Fruit fly (Drosophila melanogaster) whole organism, embryonic: Measurements from ENCODE around the gene CG42854.
A peak's percentile ranks its signal among the peaks of the same experiment; 100 is the strongest.

Experiments used
- Abd-B ChIP-seq: fragments of 200-800 bp; sonication (Bioruptor generic); optimal IDR thresholded peaks from 2 replicates; lab custom pipeline; 2018; ENCODE audit warnings: missing biosample characterization, mild to moderate bottlenecking, missing genetic modification characterization, moderate library complexity
- Bdp1 ChIP-seq: fragments of 200-800 bp; sonication (Bioruptor generic); optimal IDR thresholded peaks from 3 replicates; lab custom pipeline; 2016; ENCODE audit warnings: missing biosample characterization, missing genetic modification characterization
- CG1024 ChIP-seq: fragments of 200-800 bp; sonication (Bioruptor generic); IDR thresholded peaks from 2 replicates; pipeline ENCODE4 v1.3.6; 2022; ENCODE audit warnings: missing biosample characterization, missing genetic modification characterization
- CG11560 ChIP-seq: fragments of 200-800 bp; sonication (Bioruptor generic); IDR thresholded peaks from 3 replicates; pipeline ENCODE4 v1.3.6; 2022; ENCODE audit warnings: missing biosample characterization, missing genetic modification characterization
- CG11695 ChIP-seq: fragments of 200-800 bp; sonication (Bioruptor generic); IDR thresholded peaks from 3 replicates; pipeline ENCODE4 v1.3.6; 2022; ENCODE audit warnings: missing biosample characterization, missing genetic modification characterization
- CG11723 ChIP-seq: fragments of 200-800 bp; sonication (Bioruptor generic); optimal IDR thresholded peaks from 2 replicates; lab custom pipeline; 2017; ENCODE audit warnings: missing biosample characterization, mild to moderate bottlenecking, missing genetic modification characterization
- CG12769 ChIP-seq: fragments of 200-800 bp; sonication (Bioruptor generic); optimal IDR thresholded peaks from 2 replicates; lab custom pipeline; 2019; ENCODE audit warnings: missing biosample characterization, mild to moderate bottlenecking, missing genetic modification characterization, moderate library complexity
- CG13287 ChIP-seq: fragments of 200-800 bp; sonication (Bioruptor generic); IDR thresholded peaks from 2 replicates; pipeline ENCODE4 v1.3.6; 2022; ENCODE audit warnings: missing biosample characterization, missing genetic modification characterization; ENCODE audit not compliant: partially characterized antibody
- CG14860 ChIP-seq: fragments of 200-800 bp; sonication (Bioruptor generic); IDR thresholded peaks from 3 replicates; pipeline ENCODE4 v1.3.6; 2022; ENCODE audit warnings: missing biosample characterization, missing genetic modification characterization; ENCODE audit not compliant: partially characterized antibody
- CG1529 ChIP-seq: fragments of 200-800 bp; sonication (Bioruptor generic); optimal IDR thresholded peaks from 3 replicates; lab custom pipeline; 2018; ENCODE audit warnings: missing biosample characterization, missing genetic modification characterization
- CG15601 ChIP-seq: fragments of 200-800 bp; sonication (Bioruptor generic); optimal IDR thresholded peaks from 3 replicates; lab custom pipeline; 2019; ENCODE audit warnings: missing biosample characterization, mild to moderate bottlenecking, missing genetic modification characterization, moderate library complexity
- CG16779 ChIP-seq: fragments of 200-800 bp; sonication (Bioruptor generic); IDR thresholded peaks from 2 replicates; pipeline ENCODE4 v1.3.6; 2022; ENCODE audit warnings: missing biosample characterization, missing genetic modification characterization
- CG1792 ChIP-seq: fragments of 200-800 bp; sonication (Bioruptor generic); optimal IDR thresholded peaks from 2 replicates; lab custom pipeline; 2016; ENCODE audit warnings: missing biosample characterization, missing genetic modification characterization
- CG3838 ChIP-seq: fragments of 200-800 bp; sonication (Bioruptor generic); optimal IDR thresholded peaks from 3 replicates; lab custom pipeline; 2016; ENCODE audit warnings: missing biosample characterization, missing genetic modification characterization
- CG5180 ChIP-seq: fragments of 200-800 bp; sonication (Bioruptor generic); optimal IDR thresholded peaks from 3 replicates; lab custom pipeline; 2017; ENCODE audit warnings: missing biosample characterization, missing genetic modification characterization, mild to moderate bottlenecking, moderate library complexity, missing genetic modification reagents
- CG6254 ChIP-seq: fragments of 200-800 bp; sonication (Bioruptor generic); optimal IDR thresholded peaks from 3 replicates; lab custom pipeline; 2017; ENCODE audit warnings: mild to moderate bottlenecking, missing biosample characterization, missing genetic modification reagents, missing genetic modification characterization
- CG6854 ChIP-seq: fragments of 200-800 bp; sonication (Bioruptor generic); optimal IDR thresholded peaks from 3 replicates; lab custom pipeline; 2017; ENCODE audit warnings: missing biosample characterization, mild to moderate bottlenecking, missing genetic modification characterization
- Dad ChIP-seq: fragments of 200-800 bp; sonication (Bioruptor generic); optimal IDR thresholded peaks from 3 replicates; lab custom pipeline; 2016; ENCODE audit warnings: missing biosample characterization, missing genetic modification characterization
- Dp ChIP-seq: fragments of 200-800 bp; sonication (Bioruptor generic); optimal IDR thresholded peaks from 2 replicates; lab custom pipeline; 2018; ENCODE audit warnings: missing biosample characterization, mild to moderate bottlenecking, missing genetic modification characterization, moderate library complexity
- Fer2 ChIP-seq: fragments of 200-800 bp; sonication (Bioruptor generic); optimal IDR thresholded peaks from 2 replicates; lab custom pipeline; 2018; ENCODE audit warnings: missing biosample characterization, mild to moderate bottlenecking, missing genetic modification characterization, moderate library complexity
- H2.0 ChIP-seq: fragments of 200-800 bp; sonication (Bioruptor generic); IDR thresholded peaks from 2 replicates; pipeline ENCODE4 v1.3.6; 2022; ENCODE audit warnings: missing biosample characterization, missing genetic modification characterization
- Kr ChIP-seq: fragments of 200-800 bp; sonication (Bioruptor generic); optimal IDR thresholded peaks from 2 replicates; lab custom pipeline; 2017; ENCODE audit warnings: missing biosample characterization, mild to moderate bottlenecking, missing genetic modification characterization
- MESR4 ChIP-seq: fragments of 200-800 bp; sonication (Bioruptor generic); optimal IDR thresholded peaks from 2 replicates; lab custom pipeline; 2018; ENCODE audit warnings: missing biosample characterization, mild to moderate bottlenecking, missing genetic modification characterization, moderate library complexity
- Mes4 ChIP-seq: fragments of 200-800 bp; sonication (Bioruptor generic); optimal IDR thresholded peaks from 2 replicates; lab custom pipeline; 2016; ENCODE audit warnings: missing biosample characterization, missing genetic modification characterization
- Pdp1 ChIP-seq, 2 experiments: fragments of 200-800 bp; sonication (Bioruptor generic); optimal IDR thresholded peaks; 3 replicates each; lab custom pipeline; 2016; ENCODE audit warnings: missing biosample characterization in 2 of 2, missing genetic modification characterization in 2 of 2, mild to moderate bottlenecking in 1 of 2, moderate library complexity in 1 of 2
- Ravus ChIP-seq: fragments of 200-800 bp; sonication (Bioruptor generic); IDR thresholded peaks from 2 replicates; pipeline ENCODE4 v1.3.6; 2022; ENCODE audit warnings: missing biosample characterization, missing genetic modification characterization
- TFAM ChIP-seq: fragments of 200-800 bp; sonication (Bioruptor generic); optimal IDR thresholded peaks from 2 replicates; lab custom pipeline; 2017; ENCODE audit warnings: missing biosample characterization, missing genetic modification characterization, inconsistent platforms
- Tbp ChIP-seq: fragments of >200 bp; optimal IDR thresholded peaks from 2 replicates; lab custom pipeline; 2018; ENCODE audit warnings: missing biosample characterization, missing genetic modification characterization
- al ChIP-seq: fragments of 200-800 bp; sonication (Bioruptor generic); IDR thresholded peaks from 2 replicates; pipeline ENCODE4 v1.3.6; 2022; ENCODE audit warnings: missing biosample characterization, missing genetic modification characterization
- crol ChIP-seq: fragments of 200-800 bp; sonication (Bioruptor generic); IDR thresholded peaks from 2 replicates; pipeline ENCODE4 v1.3.6; 2022; ENCODE audit warnings: missing biosample characterization, missing genetic modification characterization
- dimm ChIP-seq: fragments of 200-800 bp; sonication (Bioruptor generic); IDR thresholded peaks from 2 replicates; pipeline ENCODE4 v1.3.6; 2022; ENCODE audit warnings: missing biosample characterization, missing genetic modification characterization
- disco-r ChIP-seq: fragments of 200-800 bp; sonication (Bioruptor generic); optimal IDR thresholded peaks from 2 replicates; lab custom pipeline; 2016; ENCODE audit warnings: missing biosample characterization, missing genetic modification characterization
- eve ChIP-seq, 2 experiments: fragments of >200 bp; optimal IDR thresholded peaks; 2 replicates each; lab custom pipeline; 2017; ENCODE audit warnings: missing biosample characterization in 2 of 2, missing genetic modification characterization in 2 of 2
- eyg ChIP-seq: fragments of 200-800 bp; sonication (Bioruptor generic); optimal IDR thresholded peaks from 3 replicates; lab custom pipeline; 2016; ENCODE audit warnings: missing biosample characterization, missing genetic modification characterization
- gsb-n ChIP-seq: fragments of 200-800 bp; sonication (Bioruptor generic); optimal IDR thresholded peaks from 3 replicates; lab custom pipeline; 2018; ENCODE audit warnings: missing biosample characterization, mild to moderate bottlenecking, missing genetic modification characterization
- hb ChIP-seq: fragments of 200-800 bp; sonication (Bioruptor generic); IDR thresholded peaks from 3 replicates; pipeline ENCODE4 v1.3.6; 2022; ENCODE audit warnings: missing biosample characterization, missing genetic modification characterization; ENCODE audit not compliant: partially characterized antibody
- hbn ChIP-seq: fragments of 200-800 bp; sonication (Bioruptor generic); IDR thresholded peaks from 2 replicates; pipeline ENCODE4 v1.3.6; 2022; ENCODE audit warnings: missing biosample characterization, missing genetic modification characterization; ENCODE audit not compliant: partially characterized antibody
- maf-S ChIP-seq: fragments of 200-800 bp; sonication (Bioruptor generic); optimal IDR thresholded peaks from 2 replicates; lab custom pipeline; 2016; ENCODE audit warnings: missing biosample characterization, missing genetic modification characterization
- phol ChIP-seq: fragments of 200-800 bp; sonication (Bioruptor generic); optimal IDR thresholded peaks from 3 replicates; lab custom pipeline; 2018; ENCODE audit warnings: missing biosample characterization, mild to moderate bottlenecking, missing genetic modification characterization, moderate library complexity
- pros ChIP-seq: fragments of 200-800 bp; sonication (Bioruptor generic); optimal IDR thresholded peaks from 3 replicates; lab custom pipeline; 2019; ENCODE audit warnings: missing biosample characterization, mild to moderate bottlenecking, missing genetic modification characterization, moderate library complexity
- rib ChIP-seq: fragments of 200-800 bp; sonication (Bioruptor generic); IDR thresholded peaks from 2 replicates; pipeline ENCODE4 v1.3.6; 2022; ENCODE audit warnings: missing biosample characterization, missing genetic modification characterization
- run ChIP-seq: fragments of 200-800 bp; sonication (Bioruptor generic); optimal IDR thresholded peaks from 3 replicates; lab custom pipeline; 2018; ENCODE audit warnings: missing biosample characterization, mild to moderate bottlenecking, missing genetic modification characterization
- scrt ChIP-seq: fragments of 200-800 bp; sonication (Bioruptor generic); optimal IDR thresholded peaks from 2 replicates; lab custom pipeline; 2018; ENCODE audit warnings: missing biosample characterization, mild to moderate bottlenecking, missing genetic modification characterization, moderate library complexity
- sisA ChIP-seq: fragments of 200-800 bp; sonication (Bioruptor generic); IDR thresholded peaks from 2 replicates; pipeline ENCODE4 v1.3.6; 2022; ENCODE audit warnings: missing biosample characterization, missing genetic modification characterization
- slp2 ChIP-seq: fragments of 200-800 bp; sonication (Bioruptor generic); optimal IDR thresholded peaks from 2 replicates; lab custom pipeline; 2016; ENCODE audit warnings: missing biosample characterization, missing genetic modification characterization
- sob ChIP-seq: fragments of 200-800 bp; sonication (Bioruptor generic); IDR thresholded peaks from 2 replicates; pipeline ENCODE4 v1.3.6; 2022; ENCODE audit warnings: missing biosample characterization, missing genetic modification characterization
- ssp ChIP-seq: fragments of 200-800 bp; sonication (Bioruptor generic); IDR thresholded peaks from 2 replicates; pipeline ENCODE4 v1.3.6; 2022; ENCODE audit warnings: missing biosample characterization, missing genetic modification characterization
- stwl ChIP-seq: fragments of 200-800 bp; sonication (Bioruptor generic); optimal IDR thresholded peaks from 3 replicates; lab custom pipeline; 2018; ENCODE audit warnings: missing biosample characterization, mild to moderate bottlenecking, missing genetic modification characterization, moderate library complexity
- tgo ChIP-seq: fragments of 200-800 bp; sonication (Bioruptor generic); IDR thresholded peaks from 3 replicates; pipeline ENCODE4 v1.3.6; 2022; ENCODE audit warnings: missing biosample characterization, missing genetic modification characterization
- vnd ChIP-seq: fragments of 200-800 bp; sonication (Bioruptor generic); IDR thresholded peaks from 3 replicates; pipeline ENCODE4 v1.3.6; 2022; ENCODE audit warnings: missing biosample characterization, missing genetic modification characterization; ENCODE audit not compliant: partially characterized antibody
- wdn ChIP-seq: fragments of 200-800 bp; sonication (Bioruptor generic); IDR thresholded peaks from 2 replicates; pipeline ENCODE4 v1.3.6; 2022; ENCODE audit warnings: missing biosample characterization, missing genetic modification characterization

CG42854 gene

DNA sequence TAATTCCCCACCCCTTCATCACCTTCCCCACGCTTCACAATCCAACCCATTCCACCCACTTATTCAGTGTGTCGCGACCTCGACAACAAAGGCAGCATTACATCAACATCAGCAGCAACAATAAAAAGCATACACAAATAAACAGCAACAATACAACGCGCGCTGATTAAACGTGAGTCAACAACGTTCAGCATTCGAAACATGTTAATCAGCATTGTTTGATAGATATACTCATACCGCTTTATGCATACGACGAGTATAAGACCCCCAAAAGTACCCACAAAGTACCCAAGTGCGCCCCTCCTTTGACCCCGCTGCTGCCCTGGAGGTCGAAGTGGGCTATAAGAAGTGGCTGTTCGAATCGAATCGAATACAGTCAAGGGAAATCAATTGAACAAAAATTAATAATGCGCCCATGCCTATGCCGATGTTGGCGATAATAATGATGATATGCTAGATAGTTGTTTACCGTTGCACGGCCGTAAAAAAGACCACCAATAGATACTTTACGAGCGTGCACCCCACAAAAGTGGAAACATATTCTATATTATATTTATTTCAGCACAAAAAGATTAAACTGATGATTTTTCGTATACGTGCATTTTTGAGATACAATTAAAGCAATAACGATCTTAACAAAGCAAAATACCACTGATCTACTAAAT, 47.5 kb upstream of the CG42854 start (continued):
- no peak for TF ChIP-seq phol
- no peak for TF ChIP-seq Abd-B (GFP tag; lab: Kevin White, UChicago)
- TF ChIP-seq CG12769 (tag; lab: Kevin White, UChicago) = peak; percentile 53
- no peak for TF ChIP-seq CG15601 (tag; lab: Kevin White, UChicago)
- TF ChIP-seq CG1792 (GFP tag; lab: Kevin White, UChicago) = no peak
- TF ChIP-seq MESR4 (GFP tag; lab: Kevin White, UChicago) = no peak
- no peak for TF ChIP-seq CG6854 (GFP tag; lab: Kevin White, UChicago)
- TF ChIP-seq vnd (GFP tag; lab: Robert Waterston, UW) = no peak
- TF ChIP-seq Dad (GFP tag; lab: Kevin White, UChicago) = no peak
- TF ChIP-seq TFAM (GFP tag; lab: Kevin White, UChicago) = no peak
- no peak for TF ChIP-seq maf-S (GFP tag; lab: Kevin White, UChicago)
- no peak for TF ChIP-seq sisA (GFP tag; lab: Robert Waterston, UW)
- no peak for TF ChIP-seq CG14860
- TF ChIP-seq gsb-n (tag; lab: Kevin White, UChicago) = no peak
- no peak for TF ChIP-seq Kr (GFP tag; lab: Kevin White, UChicago)
- TF ChIP-seq slp2 (GFP tag; lab: Kevin White, UChicago) = no peak
- no peak for TF ChIP-seq CG1529
- no peak for TF ChIP-seq disco-r (GFP tag; lab: Kevin White, UChicago)
- TF ChIP-seq Tbp (GFP tag; lab: Kevin White, UChicago) = no peak
- peak in 1 of 2 experiments; percentile 85 for TF ChIP-seq Pdp1 (GFP tag; optimal IDR thresholded peaks at IDR 0.05; lab: Kevin White, UChicago)
- no peak for TF ChIP-seq Ravus (GFP tag; lab: Robert Waterston, UW)
- TF ChIP-seq run (tag; lab: Kevin White, UChicago) = no peak
- no peak for TF ChIP-seq eve (GFP tag; optimal IDR thresholded peaks at IDR 0.05; lab: Kevin White, UChicago)
- no peak for TF ChIP-seq scrt (GFP tag; lab: Kevin White, UChicago)
- no peak for TF ChIP-seq wdn (GFP tag; lab: Robert Waterston, UW)
- TF ChIP-seq sob (GFP tag; lab: Robert Waterston, UW) = no peak
- TF ChIP-seq rib = no peak
- TF ChIP-seq eyg (GFP tag; lab: Kevin White, UChicago) = no peak
- no peak for TF ChIP-seq stwl
- TF ChIP-seq CG3838 (GFP tag; lab: Kevin White, UChicago) = no peak
- no peak for TF ChIP-seq CG1024 (GFP tag; lab: Robert Waterston, UW)
- no peak for TF ChIP-seq al (GFP tag; lab: Robert Waterston, UW)
- TF ChIP-seq crol = peak; percentile 75
- TF ChIP-seq tgo = no peak
- TF ChIP-seq CG16779 = no peak
- no peak for TF ChIP-seq ssp (GFP tag; lab: Robert Waterston, UW)
- peak; percentile 16 for TF ChIP-seq Mes4
- no peak for TF ChIP-seq CG6254 (GFP tag; lab: Kevin White, UChicago)
- TF ChIP-seq pros (GFP tag; lab: Kevin White, UChicago) = no peak
- no peak for TF ChIP-seq hbn
- no peak for TF ChIP-seq Bdp1
- no peak for TF ChIP-seq Dp (GFP tag; lab: Kevin White, UChicago)
- TF ChIP-seq CG11695 (GFP tag; lab: Robert Waterston, UW) = no peak
- no peak for TF ChIP-seq Fer2
- TF ChIP-seq CG11723 (GFP tag; lab: Kevin White, UChicago) = no peak
- TF ChIP-seq H2.0 (GFP tag; lab: Robert Waterston, UW) = no peak
- TF ChIP-seq CG5180 (GFP tag; lab: Kevin White, UChicago) = peak; percentile 37
- no peak for TF ChIP-seq CG13287
- no peak for TF ChIP-seq CG11560 (tag; lab: Robert Waterston, UW)
- TF ChIP-seq hb = no peak
- TF ChIP-seq dimm (GFP tag; lab: Robert Waterston, UW) = no peak
